Fruit fly (Drosophila melanogaster): ENCODE measurements around the gene Peritrophin-15b.

Gene Peritrophin-15b

DNA sequence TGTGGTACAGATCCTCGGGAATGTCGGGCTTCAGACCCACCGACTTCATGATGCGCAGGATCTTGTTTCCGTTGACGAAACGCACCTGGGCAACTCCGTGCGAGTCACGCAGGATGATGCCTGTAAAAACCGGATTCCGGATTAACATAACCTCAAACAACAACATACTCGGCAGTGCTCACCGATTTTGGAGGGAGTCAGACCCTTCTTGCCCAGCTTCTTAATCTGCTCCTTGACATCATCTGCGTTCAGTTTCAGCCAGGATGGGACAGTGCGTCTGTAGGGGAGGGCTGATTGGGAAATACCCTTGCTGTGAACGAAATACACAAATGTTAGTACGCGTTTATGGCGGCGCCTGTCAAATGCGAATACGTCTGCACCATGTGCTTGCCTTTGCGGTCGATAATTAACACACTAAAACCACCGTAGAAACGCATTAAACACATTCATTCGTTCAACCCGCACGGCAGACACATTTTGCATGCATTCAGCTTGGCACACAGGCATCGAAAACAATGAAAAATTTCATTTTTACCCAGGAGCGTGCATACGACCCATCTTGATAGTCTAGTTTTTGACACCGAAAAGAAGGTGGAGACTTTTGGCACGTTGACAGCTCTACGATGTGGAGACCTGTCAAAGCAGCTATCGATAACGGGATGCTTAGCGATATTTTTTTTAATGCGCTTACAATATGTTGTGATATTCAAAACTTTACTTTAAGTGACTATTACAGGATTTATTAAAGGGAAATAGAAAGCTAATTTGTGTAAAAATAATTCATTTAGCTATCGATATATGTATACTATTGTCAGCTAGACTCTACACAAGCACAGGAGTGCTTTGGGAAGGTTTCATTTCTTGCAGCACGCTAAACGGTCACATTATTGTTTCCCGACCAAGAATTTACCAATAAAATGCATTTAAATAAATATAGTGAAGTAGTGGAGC lies 30.5 kb downstream of the Peritrophin-15b start, which contains the start of the genes RpS13 and CSN8 (continued):
- TF ChIP-seq exex (tag; optimal IDR thresholded peaks at IDR 0.05) (peak; percentile 10), CG4617 (GFP tag; optimal IDR thresholded peaks at IDR 0.05; ENCODE audit: borderline replicate concordance) (peak; percentile 56), pum (GFP tag; optimal IDR thresholded peaks at IDR 0.05) (no peak), ERR (GFP tag; optimal IDR thresholded peaks at IDR 0.05) (no peak), disco-r (GFP tag; optimal IDR thresholded peaks at IDR 0.05) (no peak), CG14965 (GFP tag; optimal IDR thresholded peaks at IDR 0.05; ENCODE audit: borderline replicate concordance) (no peak), chm (GFP tag; IDR thresholded peaks at IDR 0.05) (0 out of 2 replicates have a peak, but pooled peaks have one; percentile 4), Ssrp (tag; optimal IDR thresholded peaks at IDR 0.05) (no peak), CG16813 (GFP tag; IDR thresholded peaks at IDR 0.05; ENCODE audit: partially characterized antibody) (peak; percentile 95), CG11093 (GFP tag; IDR thresholded peaks at IDR 0.05) (no peak), CG17912 (GFP tag; optimal IDR thresholded peaks at IDR 0.05) (peak; percentile 16), CG7786 (GFP tag; optimal IDR thresholded peaks at IDR 0.05) (no peak), CG4424 (GFP tag; optimal IDR thresholded peaks at IDR 0.05) (no peak), wor (GFP tag; IDR thresholded peaks at IDR 0.05) (no peak), Chrac-16 (GFP tag; optimal IDR thresholded peaks at IDR 0.05) (no peak), her (GFP tag; optimal IDR thresholded peaks at IDR 0.05) (no peak), CG5245 (GFP tag; optimal IDR thresholded peaks at IDR 0.05) (no peak), ato (GFP tag; IDR thresholded peaks at IDR 0.05; ENCODE audit: partially characterized antibody) (peak; percentile 75), ind (GFP tag; optimal IDR thresholded peaks at IDR 0.05) (no peak), CG13296 (GFP tag; optimal IDR thresholded peaks at IDR 0.05) (peak; percentile 38), CG16815 (GFP tag; optimal IDR thresholded peaks at IDR 0.05) (no peak), ci (GFP tag; IDR thresholded peaks at IDR 0.05) (0 out of 3 replicates have a peak, but pooled peaks have one; percentile 15), CG10267 (tag; optimal IDR thresholded peaks at IDR 0.05) (peak; percentile 63), CG31365 (tag; optimal IDR thresholded peaks at IDR 0.05) (peak; percentile 23), slp2 (GFP tag; optimal IDR thresholded peaks at IDR 0.05) (no peak), CG11398 (GFP tag; optimal IDR thresholded peaks at IDR 0.05) (no peak), CG16863 (GFP tag; optimal IDR thresholded peaks at IDR 0.05) (no peak), CG11504 (tag; optimal IDR thresholded peaks at IDR 0.05) (peak; percentile 44), Doc2 (GFP tag; IDR thresholded peaks at IDR 0.05) (no peak), z (GFP tag; IDR thresholded peaks at IDR 0.05) (no peak), slou (GFP tag; optimal IDR thresholded peaks at IDR 0.05) (no peak), CG4820 (GFP tag; optimal IDR thresholded peaks at IDR 0.05) (no peak), fd96Cb (tag; optimal IDR thresholded peaks at IDR 0.05) (no peak), Ptx1 (GFP tag; IDR thresholded peaks at IDR 0.05) (no peak), CG8944 (GFP tag; optimal IDR thresholded peaks at IDR 0.05) (no peak), CG17802 (tag; optimal IDR thresholded peaks at IDR 0.05) (no peak), grn (GFP tag; optimal IDR thresholded peaks at IDR 0.05) (peak; percentile 26), vnd (GFP tag; IDR thresholded peaks at IDR 0.05; ENCODE audit: partially characterized antibody) (peak; percentile 90), CG10565 (GFP tag; optimal IDR thresholded peaks at IDR 0.05) (no peak), C15 (GFP tag; IDR thresholded peaks at IDR 0.05) (no peak), ham (GFP tag; IDR thresholded peaks at IDR 0.05) (no peak), Dll (GFP tag; IDR thresholded peaks at IDR 0.05; ENCODE audit: partially characterized antibody) (peak; percentile 97), twi (tag; optimal IDR thresholded peaks at IDR 0.05) (peak; percentile 35), tap (tag; optimal IDR thresholded peaks at IDR 0.05) (peak; percentile 11), CG7372 (GFP tag; IDR thresholded peaks at IDR 0.05) (no peak), CG6683 (GFP tag; optimal IDR thresholded peaks at IDR 0.05) (no peak), CG1832 (GFP tag; optimal IDR thresholded peaks at IDR 0.05) (no peak), CG15696 (tag; optimal IDR thresholded peaks at IDR 0.05) (no peak), lbe (GFP tag; optimal IDR thresholded peaks at IDR 0.05) (no peak)
